Worm (Caenorhabditis elegans) whole organism, L2 larva: ENCODE measurements around the gene dnj-20.

Experiments
- C34F6.9 ChIP-seq: fragments of 150-350 bp; optimal IDR thresholded peaks from 2 replicates; lab custom pipeline; 2014; ENCODE audit warnings: missing biosample characterization, missing genetic modification characterization
- F13H6.1 ChIP-seq: sonication (generic microtip); optimal IDR thresholded peaks from 2 replicates; lab custom pipeline; 2016; ENCODE audit warnings: missing genetic modification characterization, missing compliant biosample characterization
- R02D3.7 ChIP-seq: fragments of 150-350 bp; optimal IDR thresholded peaks from 2 replicates; lab custom pipeline; 2014; ENCODE audit warnings: missing biosample characterization, missing genetic modification characterization
- Y55F3AM.14 ChIP-seq: fragments of 200-800 bp; sonication (Bioruptor generic); optimal IDR thresholded peaks from 2 replicates; lab custom pipeline; 2018; ENCODE audit warnings: mild to moderate bottlenecking, missing genetic modification characterization, missing compliant biosample characterization
- ZK546.5 ChIP-seq: sonication (generic microtip); optimal IDR thresholded peaks from 2 replicates; lab custom pipeline; 2017; ENCODE audit warnings: missing biosample characterization, missing genetic modification characterization
- alr-1 ChIP-seq: fragments of 150-350 bp; optimal IDR thresholded peaks from 2 replicates; lab custom pipeline; 2014; ENCODE audit warnings: missing biosample characterization, missing genetic modification characterization
- aly-2 ChIP-seq: fragments of 150-350 bp; optimal IDR thresholded peaks from 2 replicates; lab custom pipeline; 2014; ENCODE audit warnings: missing biosample characterization, missing genetic modification characterization
- ama-1 ChIP-seq: fragments of 150-350 bp; optimal IDR thresholded peaks from 2 replicates; lab custom pipeline; 2018; ENCODE audit warnings: inconsistent platforms
- blmp-1 ChIP-seq: sonication (generic microtip); optimal IDR thresholded peaks from 2 replicates; lab custom pipeline; 2017; ENCODE audit warnings: missing genetic modification characterization, mild to moderate bottlenecking, missing compliant biosample characterization, antibody characterized with exemption, moderate library complexity; ENCODE audit not compliant: insufficient read depth
- ceh-16 ChIP-seq: fragments of 150-350 bp; optimal IDR thresholded peaks from 2 replicates; lab custom pipeline; 2014; ENCODE audit warnings: missing biosample characterization, missing genetic modification characterization
- ceh-82 ChIP-seq: fragments of 150-350 bp; optimal IDR thresholded peaks from 2 replicates; lab custom pipeline; 2014; ENCODE audit warnings: missing biosample characterization, missing genetic modification characterization
- crh-2 ChIP-seq: sonication (generic microtip); optimal IDR thresholded peaks from 2 replicates; lab custom pipeline; 2017; ENCODE audit warnings: missing biosample characterization, missing genetic modification characterization
- dmd-4 ChIP-seq: sonication (generic microtip); optimal IDR thresholded peaks from 2 replicates; lab custom pipeline; 2017; ENCODE audit warnings: missing biosample characterization, missing genetic modification characterization
- egl-27 ChIP-seq: sonication (generic microtip); optimal IDR thresholded peaks from 3 replicates; lab custom pipeline; 2017; ENCODE audit warnings: missing biosample characterization, missing genetic modification reagents, missing genetic modification characterization
- elt-1 ChIP-seq: fragments of 150-350 bp; optimal IDR thresholded peaks from 2 replicates; lab custom pipeline; 2014; ENCODE audit warnings: missing biosample characterization, missing genetic modification characterization
- elt-3 ChIP-seq: sonication (generic microtip); optimal IDR thresholded peaks from 2 replicates; lab custom pipeline; 2017; ENCODE audit warnings: missing biosample characterization, missing genetic modification characterization
- fos-1 ChIP-seq: fragments of 150-350 bp; optimal IDR thresholded peaks from 2 replicates; lab custom pipeline; 2014; ENCODE audit warnings: missing biosample characterization, missing genetic modification characterization
- gmeb-1 ChIP-seq: fragments of 150-350 bp; optimal IDR thresholded peaks from 2 replicates; lab custom pipeline; 2014; ENCODE audit warnings: missing biosample characterization, missing genetic modification characterization
- lin-11 ChIP-seq: fragments of 150-350 bp; sonication (generic microtip); optimal IDR thresholded peaks from 2 replicates; lab custom pipeline; 2014; ENCODE audit warnings: missing biosample characterization, missing genetic modification characterization, inconsistent platforms, mixed read lengths
- lin-13 ChIP-seq: fragments of 150-350 bp; optimal IDR thresholded peaks from 2 replicates; lab custom pipeline; 2014; ENCODE audit warnings: missing biosample characterization, missing genetic modification reagents, missing genetic modification characterization
- lin-39 ChIP-seq: fragments of 150-350 bp; optimal IDR thresholded peaks from 2 replicates; lab custom pipeline; 2014; ENCODE audit warnings: missing biosample characterization, missing genetic modification reagents, missing genetic modification characterization
- lsy-2 ChIP-seq, 2 experiments: fragments of 150-350 bp in 1 of 2; sonication (generic microtip) in 1 of 2; optimal IDR thresholded peaks; 2 replicates each; lab custom pipeline; 2014 to 2017; ENCODE audit warnings: missing biosample characterization in 2 of 2, missing genetic modification characterization in 2 of 2
- mab-5 ChIP-seq: fragments of 150-350 bp; optimal IDR thresholded peaks from 2 replicates; lab custom pipeline; 2014; ENCODE audit warnings: missing biosample characterization, missing genetic modification characterization
- mbf-1 ChIP-seq: sonication (generic microtip); optimal IDR thresholded peaks from 2 replicates; lab custom pipeline; 2017; ENCODE audit warnings: missing biosample characterization, missing genetic modification characterization
- mdl-1 ChIP-seq, 2 experiments: fragments of 150-350 bp in 1 of 2; sonication (generic microtip) in 1 of 2; optimal IDR thresholded peaks; 2 replicates each; lab custom pipeline; 2017; ENCODE audit warnings: missing biosample characterization in 2 of 2, missing genetic modification characterization in 2 of 2
- nhr-10 ChIP-seq: sonication (generic microtip); optimal IDR thresholded peaks from 2 replicates; lab custom pipeline; 2017; ENCODE audit warnings: missing biosample characterization, missing genetic modification characterization
- nhr-11 ChIP-seq: fragments of 150-350 bp; optimal IDR thresholded peaks from 2 replicates; lab custom pipeline; 2014; ENCODE audit warnings: missing biosample characterization, missing genetic modification characterization
- nhr-12 ChIP-seq: fragments of 150-350 bp; optimal IDR thresholded peaks from 2 replicates; lab custom pipeline; 2014; ENCODE audit warnings: missing biosample characterization, missing genetic modification characterization
- nhr-129 ChIP-seq: fragments of 150-350 bp; optimal IDR thresholded peaks from 2 replicates; lab custom pipeline; 2014; ENCODE audit warnings: missing biosample characterization, missing genetic modification characterization
- nhr-21 ChIP-seq: fragments of 150-350 bp; optimal IDR thresholded peaks from 2 replicates; lab custom pipeline; 2014; ENCODE audit warnings: missing biosample characterization, missing genetic modification characterization
- nhr-23 ChIP-seq: fragments of 150-350 bp; optimal IDR thresholded peaks from 2 replicates; lab custom pipeline; 2014; ENCODE audit warnings: missing biosample characterization, missing genetic modification reagents, missing genetic modification characterization
- nhr-237 ChIP-seq: fragments of 150-350 bp; optimal IDR thresholded peaks from 2 replicates; lab custom pipeline; 2014; ENCODE audit warnings: missing biosample characterization, missing genetic modification characterization
- nhr-25 ChIP-seq: fragments of 150-350 bp; sonication (generic microtip); optimal IDR thresholded peaks from 3 replicates; lab custom pipeline; 2014; ENCODE audit warnings: missing biosample characterization, missing genetic modification characterization
- nhr-6 ChIP-seq: fragments of 150-350 bp; optimal IDR thresholded peaks from 2 replicates; lab custom pipeline; 2014; ENCODE audit warnings: missing biosample characterization, missing genetic modification characterization
- nhr-77 ChIP-seq: fragments of 150-350 bp; optimal IDR thresholded peaks from 2 replicates; lab custom pipeline; 2014; ENCODE audit warnings: missing biosample characterization, missing genetic modification characterization
- peb-1 ChIP-seq: fragments of 150-350 bp; optimal IDR thresholded peaks from 2 replicates; lab custom pipeline; 2014; ENCODE audit warnings: missing biosample characterization, missing genetic modification characterization
- sem-4 ChIP-seq: fragments of 150-350 bp; optimal IDR thresholded peaks from 2 replicates; lab custom pipeline; 2014; ENCODE audit warnings: missing biosample characterization, missing genetic modification reagents, missing genetic modification characterization
- skn-1 ChIP-seq: sonication (generic microtip); optimal IDR thresholded peaks from 2 replicates; lab custom pipeline; 2017; ENCODE audit warnings: missing biosample characterization, missing genetic modification characterization
- sma-3 ChIP-seq: sonication (generic microtip); optimal IDR thresholded peaks from 2 replicates; lab custom pipeline; 2016; ENCODE audit warnings: missing genetic modification reagents, missing genetic modification characterization, missing compliant biosample characterization
- sma-9 ChIP-seq, 2 experiments: fragments of 150-350 bp in 1 of 2; sonication (generic microtip) in 1 of 2; optimal IDR thresholded peaks; 2 replicates each; lab custom pipeline; 2014 to 2016; ENCODE audit warnings: missing genetic modification characterization in 2 of 2, mild to moderate bottlenecking in 1 of 2, missing biosample characterization in 1 of 2, missing compliant biosample characterization in 1 of 2, missing genetic modification reagents in 1 of 2, moderate library complexity in 1 of 2
- snpc-4 ChIP-seq: fragments of 150-350 bp; optimal IDR thresholded peaks from 2 replicates; lab custom pipeline; 2014; ENCODE audit warnings: missing biosample characterization, missing genetic modification characterization
- unc-39 ChIP-seq: fragments of 150-350 bp; optimal IDR thresholded peaks from 2 replicates; lab custom pipeline; 2014; ENCODE audit warnings: missing biosample characterization, missing genetic modification characterization
- unc-55 ChIP-seq: fragments of 150-350 bp; sonication (generic microtip); optimal IDR thresholded peaks from 3 replicates; lab custom pipeline; 2014; ENCODE audit warnings: missing biosample characterization, missing genetic modification reagents, missing genetic modification characterization
- unc-62 ChIP-seq: fragments of 150-350 bp; optimal IDR thresholded peaks from 2 replicates; lab custom pipeline; 2014; ENCODE audit warnings: missing biosample characterization, missing genetic modification reagents, missing genetic modification characterization
- zag-1 ChIP-seq: fragments of 150-350 bp; optimal IDR thresholded peaks from 2 replicates; lab custom pipeline; 2014; ENCODE audit warnings: missing biosample characterization, missing genetic modification characterization
- ztf-1 ChIP-seq: fragments of 200-800 bp; sonication (Bioruptor generic); conservative IDR thresholded peaks from 2 replicates; pipeline ENCODE4 v1.3.6; 2022; ENCODE audit warnings: missing genetic modification characterization, missing compliant biosample characterization
- ztf-11 ChIP-seq: sonication (generic microtip); optimal IDR thresholded peaks from 2 replicates; lab custom pipeline; 2017; ENCODE audit warnings: missing biosample characterization, missing genetic modification characterization
- ztf-4 ChIP-seq: fragments of 150-350 bp; optimal IDR thresholded peaks from 2 replicates; lab custom pipeline; 2014; ENCODE audit warnings: missing biosample characterization, missing genetic modification characterization

The dnj-20 gene

DNA sequence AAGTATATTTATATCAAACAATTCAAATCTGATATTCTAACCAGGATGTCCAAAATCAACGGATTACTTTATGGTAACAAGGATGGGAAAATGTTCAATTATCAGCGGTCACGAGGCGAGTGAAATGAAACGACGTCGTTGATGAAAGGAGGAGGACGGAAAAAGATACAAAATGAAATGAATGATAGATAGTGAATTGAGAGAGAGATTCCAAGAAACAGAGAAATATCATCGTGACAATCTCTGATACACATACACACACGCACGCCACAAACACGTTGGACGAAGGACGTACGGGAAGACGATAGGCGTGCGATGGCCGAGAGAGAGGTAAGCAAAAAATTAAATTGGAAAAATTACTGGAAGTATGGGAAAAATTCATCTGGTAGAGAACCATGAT, 22.9 kb downstream of the dnj-20 start:
- TF ChIP-seq ZK546.5 (tag; lab: Kevin White, UChicago) (no peak), lin-39 (tag; lab: Kevin White, UChicago) (no peak), C34F6.9 (peak; percentile 55), sem-4 (tag; lab: Kevin White, UChicago) (peak; percentile 85), nhr-77 (tag; lab: Kevin White, UChicago) (no peak), unc-39 (tag; lab: Kevin White, UChicago) (no peak), ztf-11 (tag; lab: Kevin White, UChicago) (no peak), dmd-4 (tag; lab: Kevin White, UChicago) (no peak), ztf-1 (GFP tag; lab: Robert Waterston, UW) (no peak), ceh-82 (tag; lab: Kevin White, UChicago) (no peak), fos-1 (tag; lab: Kevin White, UChicago) (peak; percentile 74), snpc-4 (tag; lab: Kevin White, UChicago) (no peak), unc-55 (GFP tag; lab: Kevin White, UChicago) (no peak), skn-1 (tag; lab: Kevin White, UChicago) (no peak), elt-3 (tag; lab: Kevin White, UChicago) (no peak), F13H6.1 (tag; lab: Kevin White, UChicago) (peak; percentile 68), mdl-1 (tag; optimal IDR thresholded peaks at IDR 0.05; lab: Kevin White, UChicago) (peak; percentile 75 to 91), mab-5 (tag; lab: Kevin White, UChicago) (peak; percentile 31), lsy-2 (tag; optimal IDR thresholded peaks at IDR 0.05; lab: Kevin White, UChicago) (peak in 1 of 2 experiments; percentile 72), peb-1 (tag; lab: Kevin White, UChicago) (no peak), R02D3.7 (tag; lab: Kevin White, UChicago) (no peak), egl-27 (tag; lab: Kevin White, UChicago) (peak; percentile 57), nhr-10 (tag; lab: Kevin White, UChicago) (no peak), unc-62 (no peak), alr-1 (tag; lab: Kevin White, UChicago) (no peak), sma-9 (GFP tag; optimal IDR thresholded peaks at IDR 0.05; lab: Kevin White, UChicago) (peak; percentile 95), sma-9 (tag; optimal IDR thresholded peaks at IDR 0.05; lab: Kevin White, UChicago) (no peak), nhr-11 (tag; lab: Kevin White, UChicago) (no peak), gmeb-1 (tag; lab: Kevin White, UChicago) (peak; percentile 63), elt-1 (tag; lab: Kevin White, UChicago) (no peak), aly-2 (tag; lab: Kevin White, UChicago) (no peak), ama-1 (peak; percentile 41), blmp-1 (tag; lab: Kevin White, UChicago) (peak; percentile 86), ceh-16 (tag; lab: Kevin White, UChicago) (peak; percentile 36), nhr-12 (tag; lab: Kevin White, UChicago) (no peak), nhr-23 (tag; lab: Kevin White, UChicago) (no peak), lin-13 (GFP tag; lab: Kevin White, UChicago) (peak; percentile 21), Y55F3AM.14 (GFP tag; lab: Kevin White, UChicago) (peak; percentile 1), zag-1 (tag; lab: Kevin White, UChicago) (no peak), nhr-25 (tag; lab: Kevin White, UChicago) (peak; percentile 96), sma-3 (GFP tag; lab: Kevin White, UChicago) (peak; percentile 84), nhr-21 (tag; lab: Kevin White, UChicago) (peak; percentile 95), crh-2 (tag; lab: Kevin White, UChicago) (peak; percentile 63), nhr-237 (tag; lab: Kevin White, UChicago) (no peak), nhr-6 (tag; lab: Kevin White, UChicago) (peak; percentile 58), lin-11 (tag; lab: Kevin White, UChicago) (no peak), ztf-4 (tag; lab: Kevin White, UChicago) (peak; percentile 67), nhr-129 (tag; lab: Kevin White, UChicago) (peak; percentile 87), mbf-1 (tag; lab: Kevin White, UChicago) (no peak)
